Worm (Caenorhabditis elegans) whole organism, mixed stage, embryonic: ENCODE results near the gene epn-1.
A peak's percentile ranks its signal among the peaks of the same experiment; 100 is the strongest.

Experiments
- M03D4.4 ChIP-seq: sonication (generic microtip); optimal IDR thresholded peaks from 2 replicates; lab custom pipeline; 2017; ENCODE audit warnings: mild to moderate bottlenecking, missing genetic modification characterization, missing compliant biosample characterization
- bed-3 ChIP-seq: fragments of 200-800 bp; sonication (Bioruptor generic); optimal IDR thresholded peaks from 3 replicates; lab custom pipeline; 2018; ENCODE audit warnings: mild to moderate bottlenecking, missing genetic modification characterization, moderate library complexity, missing compliant biosample characterization
- blmp-1 ChIP-seq: fragments of 150-350 bp; optimal IDR thresholded peaks from 2 replicates; lab custom pipeline; 2014; ENCODE audit warnings: missing biosample characterization, missing genetic modification characterization
- ceh-39 ChIP-seq: fragments of 150-350 bp; optimal IDR thresholded peaks from 2 replicates; lab custom pipeline; 2014; ENCODE audit warnings: missing biosample characterization, missing genetic modification characterization
- ceh-43 ChIP-seq: fragments of 200-800 bp; sonication (Bioruptor generic); optimal IDR thresholded peaks from 2 replicates; lab custom pipeline; 2018; ENCODE audit warnings: mild to moderate bottlenecking, missing genetic modification characterization, moderate library complexity, missing compliant biosample characterization
- ceh-83 ChIP-seq: fragments of 200-800 bp; sonication (Bioruptor generic); optimal IDR thresholded peaks from 2 replicates; lab custom pipeline; 2018; ENCODE audit warnings: mild to moderate bottlenecking, missing genetic modification characterization, missing compliant biosample characterization
- ces-1 ChIP-seq: fragments of 150-350 bp; optimal IDR thresholded peaks from 2 replicates; lab custom pipeline; 2014; ENCODE audit warnings: missing biosample characterization, missing genetic modification reagents, missing genetic modification characterization
- cnd-1 ChIP-seq: fragments of 200-800 bp; sonication (Bioruptor generic); optimal IDR thresholded peaks from 2 replicates; lab custom pipeline; 2018; ENCODE audit warnings: mild to moderate bottlenecking, missing genetic modification characterization, missing compliant biosample characterization
- drap-1 ChIP-seq: fragments of 200-800 bp; sonication (Bioruptor generic); optimal IDR thresholded peaks from 3 replicates; lab custom pipeline; 2018; ENCODE audit warnings: mild to moderate bottlenecking, missing genetic modification characterization, missing compliant biosample characterization
- elt-1 ChIP-seq: sonication (generic microtip); optimal IDR thresholded peaks from 2 replicates; lab custom pipeline; 2017; ENCODE audit warnings: missing genetic modification characterization, mild to moderate bottlenecking, missing compliant biosample characterization, antibody characterized with exemption, moderate library complexity, borderline replicate concordance; ENCODE audit not compliant: insufficient read depth
- elt-3 ChIP-seq: fragments of 150-350 bp; optimal IDR thresholded peaks from 2 replicates; lab custom pipeline; 2014; ENCODE audit warnings: missing biosample characterization, missing genetic modification characterization
- flh-1 ChIP-seq: fragments of 200-800 bp; sonication (Bioruptor generic); optimal IDR thresholded peaks from 2 replicates; lab custom pipeline; 2018; ENCODE audit warnings: mild to moderate bottlenecking, missing genetic modification characterization, moderate library complexity, missing compliant biosample characterization
- ham-2 ChIP-seq: fragments of 200-800 bp; sonication (Bioruptor generic); optimal IDR thresholded peaks from 2 replicates; lab custom pipeline; 2018; ENCODE audit warnings: mild to moderate bottlenecking, missing genetic modification characterization, missing compliant biosample characterization
- hlh-1 ChIP-seq: fragments of 150-350 bp; optimal IDR thresholded peaks from 2 replicates; lab custom pipeline; 2014; ENCODE audit warnings: missing biosample characterization, missing genetic modification reagents, missing genetic modification characterization
- lin-32 ChIP-seq: fragments of 200-800 bp; sonication (Bioruptor generic); optimal IDR thresholded peaks from 2 replicates; lab custom pipeline; 2018; ENCODE audit warnings: mild to moderate bottlenecking, missing genetic modification characterization, missing compliant biosample characterization
- lsy-2 ChIP-seq: fragments of 150-350 bp; optimal IDR thresholded peaks from 2 replicates; lab custom pipeline; 2014; ENCODE audit warnings: missing biosample characterization, missing genetic modification characterization
- mab-5 ChIP-seq: fragments of 150-350 bp; optimal IDR thresholded peaks from 2 replicates; lab custom pipeline; 2014; ENCODE audit warnings: missing biosample characterization, missing genetic modification characterization
- mep-1 ChIP-seq: fragments of 150-350 bp; optimal IDR thresholded peaks from 2 replicates; lab custom pipeline; 2017; ENCODE audit warnings: missing biosample characterization, missing genetic modification reagents, missing genetic modification characterization, inconsistent platforms
- mls-2 ChIP-seq: sonication (generic microtip); optimal IDR thresholded peaks from 2 replicates; lab custom pipeline; 2016; ENCODE audit warnings: mild to moderate bottlenecking, missing genetic modification characterization, moderate library complexity, missing compliant biosample characterization
- nhr-2 ChIP-seq: fragments of 150-350 bp; optimal IDR thresholded peaks from 2 replicates; lab custom pipeline; 2014; ENCODE audit warnings: missing biosample characterization, missing genetic modification characterization
- nhr-237 ChIP-seq: fragments of 150-350 bp; optimal IDR thresholded peaks from 2 replicates; lab custom pipeline; 2014; ENCODE audit warnings: missing biosample characterization, missing genetic modification characterization
- nhr-28 ChIP-seq: fragments of 150-350 bp; optimal IDR thresholded peaks from 2 replicates; lab custom pipeline; 2014; ENCODE audit warnings: missing biosample characterization, missing genetic modification characterization
- nhr-76 ChIP-seq: sonication (generic microtip); optimal IDR thresholded peaks from 2 replicates; lab custom pipeline; 2017; ENCODE audit warnings: missing biosample characterization, missing genetic modification characterization
- pha-4 ChIP-seq: fragments of 150-350 bp; optimal IDR thresholded peaks from 2 replicates; lab custom pipeline; 2018; ENCODE audit warnings: missing biosample characterization, missing genetic modification reagents, missing genetic modification characterization
- sem-2 ChIP-seq: fragments of 200-800 bp; sonication (Bioruptor generic); optimal IDR thresholded peaks from 2 replicates; lab custom pipeline; 2018; ENCODE audit warnings: mild to moderate bottlenecking, missing genetic modification characterization, missing compliant biosample characterization
- sptf-1 ChIP-seq: sonication (generic microtip); optimal IDR thresholded peaks from 2 replicates; lab custom pipeline; 2017; ENCODE audit warnings: mild to moderate bottlenecking, missing genetic modification characterization, moderate library complexity, missing compliant biosample characterization
- tbx-8 ChIP-seq: fragments of 200-800 bp; sonication (Bioruptor generic); optimal IDR thresholded peaks from 2 replicates; lab custom pipeline; 2018; ENCODE audit warnings: mild to moderate bottlenecking, missing genetic modification characterization, moderate library complexity, missing compliant biosample characterization
- unc-120 ChIP-seq: sonication (generic microtip); optimal IDR thresholded peaks from 2 replicates; lab custom pipeline; 2017; ENCODE audit warnings: missing genetic modification characterization, missing compliant biosample characterization; ENCODE audit not compliant: poor library complexity, severe bottlenecking
- unc-39 ChIP-seq: fragments of 150-350 bp; optimal IDR thresholded peaks from 2 replicates; lab custom pipeline; 2014; ENCODE audit warnings: missing biosample characterization, missing genetic modification characterization
- unc-62 ChIP-seq: fragments of 150-350 bp; optimal IDR thresholded peaks from 2 replicates; lab custom pipeline; 2014; ENCODE audit warnings: missing biosample characterization, missing genetic modification reagents, missing genetic modification characterization
- ztf-11 ChIP-seq: fragments of 150-350 bp; optimal IDR thresholded peaks from 2 replicates; lab custom pipeline; 2014; ENCODE audit warnings: missing biosample characterization, missing genetic modification characterization

The epn-1 gene

ce11 chrX:14845637-14846036 is 27.3 kb upstream of the epn-1 start, which contains the start of gene egrh-1:
egrh-1 (plus strand) TSS chrX:14845937.
- TF ChIP-seq mab-5 (tag; lab: Kevin White, UChicago) (no peak), nhr-237 (no peak), cnd-1 (tag; lab: Kevin White, UChicago) (no peak), flh-1 (GFP tag; lab: Kevin White, UChicago) (no peak), M03D4.4 (no peak), ceh-43 (GFP tag; lab: Kevin White, UChicago) (no peak), unc-120 (tag; lab: Kevin White, UChicago) (no peak), lin-32 (no peak), elt-3 (tag; lab: Kevin White, UChicago) (no peak), ceh-83 (GFP tag; lab: Kevin White, UChicago) (no peak), ces-1 (GFP tag; lab: Kevin White, UChicago) (no peak), nhr-28 (tag; lab: Kevin White, UChicago) (no peak), ceh-39 (no peak), sptf-1 (tag; lab: Kevin White, UChicago) (no peak), hlh-1 (no peak), unc-62 (no peak), blmp-1 (tag; lab: Kevin White, UChicago) (no peak), sem-2 (GFP tag; lab: Kevin White, UChicago) (no peak), mls-2 (tag; lab: Kevin White, UChicago) (no peak)

ce11 chrX:14844481-14844880 is 26.2 kb upstream of the epn-1 start:
- TF ChIP-seq nhr-76 (tag; lab: Kevin White, UChicago) (no peak), ces-1 (GFP tag; lab: Kevin White, UChicago) (no peak), mab-5 (tag; lab: Kevin White, UChicago) (no peak), ztf-11 (no peak), unc-62 (no peak), lin-32 (no peak), ceh-39 (no peak), ceh-43 (GFP tag; lab: Kevin White, UChicago) (no peak), pha-4 (tag; lab: Kevin White, UChicago) (no peak)

- TF ChIP-seq nhr-2, result no peak
- no peak for TF ChIP-seq mep-1 (tag; lab: Kevin White, UChicago)
- no peak for TF ChIP-seq nhr-76 (tag; lab: Kevin White, UChicago)
- no peak for TF ChIP-seq ztf-11
- TF ChIP-seq sptf-1 (tag; lab: Kevin White, UChicago), result no peak
- no peak for TF ChIP-seq mls-2 (tag; lab: Kevin White, UChicago)
- no peak for TF ChIP-seq ceh-39
- TF ChIP-seq ces-1 (GFP tag; lab: Kevin White, UChicago), result no peak
- no peak for TF ChIP-seq drap-1 (GFP tag; lab: Kevin White, UChicago)
- no peak for TF ChIP-seq ham-2
These were observed 24.6 kb upstream of the epn-1 start for ce11 chrX:14842846-14843369.

DNA sequence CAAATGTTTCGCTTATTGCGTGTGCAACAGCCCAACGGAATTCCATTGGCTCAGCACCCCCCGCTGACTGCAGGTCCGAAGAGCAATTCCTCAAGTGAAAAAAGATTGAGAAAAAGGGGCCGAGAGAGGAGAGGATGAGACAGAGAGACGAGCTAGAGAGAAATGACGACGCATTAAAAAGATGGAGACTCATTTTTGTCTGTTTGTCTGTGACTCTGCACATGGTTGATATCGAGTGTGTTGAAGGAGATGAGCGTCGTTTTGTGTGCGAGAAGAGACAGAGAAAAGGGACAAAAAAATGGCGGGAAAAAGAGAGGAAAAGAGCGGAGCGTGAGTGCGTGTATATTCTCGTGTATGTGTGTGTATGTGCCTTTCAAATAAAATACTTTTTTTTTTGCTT is 22.7 kb upstream of the epn-1 start:
- TF ChIP-seq nhr-237 (peak; percentile 86), lsy-2 (tag; lab: Kevin White, UChicago) (peak; percentile 59), hlh-1 (peak; percentile 61), lin-32 (no peak), mab-5 (tag; lab: Kevin White, UChicago) (peak; percentile 66), mep-1 (tag; lab: Kevin White, UChicago) (peak; percentile 91), drap-1 (GFP tag; lab: Kevin White, UChicago) (peak; percentile 16), pha-4 (tag; lab: Kevin White, UChicago) (peak; percentile 86), unc-39 (tag; lab: Kevin White, UChicago) (no peak), ceh-43 (GFP tag; lab: Kevin White, UChicago) (no peak), ham-2 (no peak), nhr-28 (tag; lab: Kevin White, UChicago) (no peak), unc-62 (peak; percentile 91), tbx-8 (GFP tag; lab: Kevin White, UChicago) (no peak), ces-1 (GFP tag; lab: Kevin White, UChicago) (peak; percentile 90), elt-3 (tag; lab: Kevin White, UChicago) (no peak), unc-120 (tag; lab: Kevin White, UChicago) (peak; percentile 78), nhr-2 (no peak), ceh-39 (peak; percentile 88), bed-3 (GFP tag; lab: Kevin White, UChicago) (no peak), cnd-1 (tag; lab: Kevin White, UChicago) (peak; percentile 30), elt-1 (no peak), sptf-1 (tag; lab: Kevin White, UChicago) (no peak)
